Worm (Caenorhabditis elegans): ENCODE data around the gene F18E3.10.

ce11 chrV:7403501-7403900 is 20.7 kb downstream of the F18E3.10 start:
- TF ChIP-seq hmg-20 (GFP tag; IDR thresholded peaks at IDR 0.05), result no peak
- no peak for TF ChIP-seq lin-35 (GFP tag; optimal IDR thresholded peaks at IDR 0.05)
- no peak for TF ChIP-seq F22D6.2 (tag; optimal IDR thresholded peaks at IDR 0.05)
